Worm (Caenorhabditis elegans): ENCODE data around the gene F56C3.4.
A peak's percentile ranks its signal among the peaks of the same experiment; 100 is the strongest.

F56C3.4 gene

DNA sequence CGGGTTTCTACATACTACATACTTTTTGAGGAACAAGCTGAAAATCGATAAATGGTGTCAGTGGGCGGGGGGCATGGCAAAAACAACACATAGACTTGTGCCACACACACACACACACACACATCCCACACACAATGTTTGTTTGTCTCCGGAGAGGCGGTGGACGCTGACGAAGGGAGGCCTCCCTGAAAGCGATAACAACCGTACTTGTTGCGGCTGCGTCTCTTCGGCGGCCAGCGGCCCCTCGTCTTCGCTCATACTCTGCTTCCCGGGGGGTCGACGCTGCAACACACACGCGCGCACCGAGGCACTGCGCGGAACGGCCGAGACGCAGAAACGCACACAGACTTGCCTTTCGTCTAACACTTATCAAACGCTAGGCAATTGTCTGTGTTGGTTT lies 40.8 kb downstream of the F56C3.4 start (continued):
- TF ChIP-seq aly-2 (tag; optimal IDR thresholded peaks at IDR 0.05) (no peak), R02D3.7 (tag; optimal IDR thresholded peaks at IDR 0.05) (no peak), madf-9 (GFP tag; conservative IDR thresholded peaks at IDR 0.05) (no peak; the same call in 1 of the 2 replicates), tag-97 (GFP tag; IDR thresholded peaks at IDR 0.05) (no peak), hif-1 (tag; optimal IDR thresholded peaks at IDR 0.05) (peak in 1 of 2 experiments; percentile 59), aha-1 (tag) (peak; percentile 42), ceh-62 (tag; optimal IDR thresholded peaks at IDR 0.05) (no peak), Y48G9A.11 (GFP tag; IDR thresholded peaks at IDR 0.05) (no peak), php-3 (GFP tag; IDR thresholded peaks at IDR 0.05) (peak; percentile 80), fkh-10 (GFP tag; optimal IDR thresholded peaks at IDR 0.05) (no peak), nhr-42 (GFP tag; IDR thresholded peaks at IDR 0.05) (no peak), ZK337.2 (GFP tag; IDR thresholded peaks at IDR 0.05) (no peak), nhr-76 (tag; optimal IDR thresholded peaks at IDR 0.05) (no peak), daf-19 (GFP tag; conservative IDR thresholded peaks at IDR 0.05) (no peak), daf-12 (tag; optimal IDR thresholded peaks at IDR 0.05) (no peak), F26F4.8 (GFP tag; conservative IDR thresholded peaks at IDR 0.05) (no peak), sdz-12 (GFP tag; optimal IDR thresholded peaks at IDR 0.05) (no peak), daf-16 (GFP tag; optimal IDR thresholded peaks at IDR 0.05) (peak; percentile 32 to 66), daf-16 (tag; optimal IDR thresholded peaks at IDR 0.05) (peak; percentile 84), zfp-3 (GFP tag; conservative IDR thresholded peaks at IDR 0.05) (no peak), ZK546.5 (tag; optimal IDR thresholded peaks at IDR 0.05) (no peak), unc-39 (tag; optimal IDR thresholded peaks at IDR 0.05) (no peak), dmd-8 (GFP tag; IDR thresholded peaks at IDR 0.05) (0 out of 2 replicates have a peak, but pooled peaks have one; percentile 9), nhr-111 (GFP tag; optimal IDR thresholded peaks at IDR 0.05) (no peak), duxl-1 (tag; optimal IDR thresholded peaks at IDR 0.05; ENCODE audit: poor library complexity) (peak; percentile 43), jun-1 (tag; optimal IDR thresholded peaks at IDR 0.05) (no peak), skn-1 (tag; optimal IDR thresholded peaks at IDR 0.05) (no peak), fos-1 (tag; optimal IDR thresholded peaks at IDR 0.05) (no peak), lin-15B (tag; optimal IDR thresholded peaks at IDR 0.05) (no peak), dve-1 (tag; optimal IDR thresholded peaks at IDR 0.05; ENCODE audit: insufficient read depth) (peak; percentile 62), snpc-4 (tag; optimal IDR thresholded peaks at IDR 0.05) (no peak), zip-11 (GFP tag; IDR thresholded peaks at IDR 0.05) (no peak), Y5F2A.4 (GFP tag; optimal IDR thresholded peaks at IDR 0.05) (no peak), rbr-2 (tag; optimal IDR thresholded peaks at IDR 0.05) (peak; percentile 84), ama-1 (optimal IDR thresholded peaks at IDR 0.05) (no peak), egl-27 (tag; optimal IDR thresholded peaks at IDR 0.05) (no peak), ces-1 (GFP tag; optimal IDR thresholded peaks at IDR 0.05) (no peak), dpl-1 (GFP tag; optimal IDR thresholded peaks at IDR 0.05) (no peak), hlh-30 (tag; optimal IDR thresholded peaks at IDR 0.05; ENCODE audit: insufficient read depth) (peak; percentile 66), ceh-28 (tag; optimal IDR thresholded peaks at IDR 0.05) (peak; percentile 64), F44E2.7 (GFP tag; IDR thresholded peaks at IDR 0.05) (no peak), lin-29 (GFP tag; IDR thresholded peaks at IDR 0.05) (no peak), lin-39 (tag; optimal IDR thresholded peaks at IDR 0.05) (no peak), ztf-7 (tag; optimal IDR thresholded peaks at IDR 0.05) (no peak), ceh-32 (tag; optimal IDR thresholded peaks at IDR 0.05; ENCODE audit: poor library complexity) (no peak), lin-13 (GFP tag; optimal IDR thresholded peaks at IDR 0.05) (peak; percentile 16), dmd-6 (GFP tag; IDR thresholded peaks at IDR 0.05) (peak; percentile 72), set-16 (GFP tag; IDR thresholded peaks at IDR 0.05) (peak; percentile 98), zip-2 (tag; optimal IDR thresholded peaks at IDR 0.05) (no peak), lsy-2 (tag; optimal IDR thresholded peaks at IDR 0.05) (peak in 1 of 2 experiments; percentile 26), lin-38 (GFP tag; IDR thresholded peaks at IDR 0.05) (no peak; the same call in 1 of the 2 replicates), nhr-10 (tag; optimal IDR thresholded peaks at IDR 0.05) (no peak), mdt-29 (GFP tag; IDR thresholded peaks at IDR 0.05) (peak; percentile 36; the same call in 1 of the 2 replicates)

All from whole organism, L4 larva.